Worm (Caenorhabditis elegans) whole organism, midembryonic: Measurements from ENCODE around the gene F22E12.1.
"Not testable (repeated sequence)": the region's sequence is repeated elsewhere in the genome, so short reads cannot be mapped to it uniquely, and the experiment has no call there.

Experiments
- T22C8.4 ChIP-seq: fragments of 200-800 bp; sonication (Bioruptor generic); IDR thresholded peaks from 2 replicates; pipeline ENCODE4 v1.3.6; 2022; ENCODE audit warnings: missing genetic modification characterization, missing compliant biosample characterization
- cog-1 ChIP-seq: sonication (generic microtip); optimal IDR thresholded peaks from 2 replicates; lab custom pipeline; 2016; ENCODE audit warnings: missing genetic modification characterization, missing compliant biosample characterization
- flt-1 ChIP-seq: fragments of 200-800 bp; sonication (Bioruptor generic); IDR thresholded peaks from 2 replicates; pipeline ENCODE4 v1.3.6; 2022; ENCODE audit warnings: missing genetic modification characterization, missing compliant biosample characterization
- med-1 ChIP-seq: sonication (generic microtip); optimal IDR thresholded peaks from 2 replicates; lab custom pipeline; 2017; ENCODE audit warnings: missing genetic modification characterization, mild to moderate bottlenecking, missing compliant biosample characterization, antibody characterized with exemption, missing genetic modification reagents; ENCODE audit not compliant: insufficient read depth
- ref-1 ChIP-seq: fragments of 200-800 bp; sonication (Bioruptor generic); conservative IDR thresholded peaks from 2 replicates; pipeline ENCODE4 v1.3.6; 2022; ENCODE audit warnings: missing genetic modification reagents, missing genetic modification characterization, missing compliant biosample characterization
- tab-1 ChIP-seq: fragments of 200-800 bp; sonication (Bioruptor generic); IDR thresholded peaks from 2 replicates; pipeline ENCODE4 v1.3.6; 2022; ENCODE audit warnings: missing genetic modification characterization, missing compliant biosample characterization
- ztf-23 ChIP-seq: fragments of 200-800 bp; sonication (Bioruptor generic); IDR thresholded peaks from 2 replicates; pipeline ENCODE4 v1.3.6; 2022; ENCODE audit warnings: missing genetic modification reagents, missing genetic modification characterization, missing compliant biosample characterization

DNA sequence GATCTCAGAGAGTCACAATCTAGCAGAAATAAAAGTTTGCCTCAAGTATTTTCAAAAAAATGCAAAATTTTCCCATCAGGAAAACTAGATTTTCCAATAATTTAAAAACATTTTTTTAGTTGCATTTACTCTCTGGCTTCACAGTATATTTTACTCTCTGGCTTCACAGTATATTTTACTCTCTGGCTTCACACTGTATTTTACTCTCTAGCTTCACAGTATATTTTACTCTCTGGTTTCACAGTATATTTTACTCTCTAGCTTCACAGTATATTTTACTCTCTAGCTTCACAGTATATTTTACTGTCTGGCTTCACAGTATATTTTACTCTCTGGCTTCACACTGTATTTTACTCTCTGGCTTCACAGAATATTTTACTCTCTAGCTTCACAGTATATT lies 7.8 kb downstream of the F22E12.1 start:
- not testable (repeated sequence) for TF ChIP-seq med-1 (GFP tag; lab: Kevin White, UChicago); cog-1 (tag; lab: Kevin White, UChicago); T22C8.4 (GFP tag; lab: Robert Waterston, UW)
- TF ChIP-seq flt-1 (peak; percentile 60; the same call in 1 of the 2 replicates), ztf-23 (GFP tag; lab: Robert Waterston, UW) (peak; percentile 54; the same call in 1 of the 2 replicates), tab-1 (0 out of 2 replicates have a peak, but pooled peaks have one; percentile 6), ref-1 (GFP tag; lab: Robert Waterston, UW) (0 out of 2 replicates have a peak, but pooled peaks have one; percentile 53)
